Worm (Caenorhabditis elegans) whole organism, L4 larva: ENCODE data around the gene Y41D4B.17.

Source experiments
- F10B5.3 ChIP-seq: sonication (generic microtip); optimal IDR thresholded peaks from 2 replicates; lab custom pipeline; 2016; ENCODE audit warnings: mild to moderate bottlenecking, missing genetic modification characterization, missing compliant biosample characterization
- F26F4.8 ChIP-seq: fragments of 200-800 bp; sonication (Bioruptor generic); conservative IDR thresholded peaks from 2 replicates; pipeline ENCODE4 v1.3.6; 2022; ENCODE audit warnings: missing genetic modification characterization, missing compliant biosample characterization
- F37D6.2 ChIP-seq: sonication (generic microtip); optimal IDR thresholded peaks from 2 replicates; lab custom pipeline; 2016; ENCODE audit warnings: mild to moderate bottlenecking, missing genetic modification characterization, missing compliant biosample characterization
- F44E2.7 ChIP-seq: fragments of 200-800 bp; sonication (Bioruptor generic); IDR thresholded peaks from 2 replicates; pipeline ENCODE4 v2.1.2; 2022; ENCODE audit warnings: missing genetic modification characterization, missing compliant biosample characterization
- R02D3.7 ChIP-seq: fragments of 150-350 bp; sonication (generic microtip); optimal IDR thresholded peaks from 3 replicates; lab custom pipeline; 2014; ENCODE audit warnings: missing biosample characterization, missing genetic modification characterization
- Y105C5A.15 ChIP-seq: fragments of 200-800 bp; sonication (Bioruptor generic); IDR thresholded peaks from 2 replicates; pipeline ENCODE4 v1.3.6; 2022; ENCODE audit warnings: missing genetic modification characterization, missing compliant biosample characterization
- ZK546.5 ChIP-seq, 2 experiments: sonication (generic microtip); optimal IDR thresholded peaks; 2 replicates each; lab custom pipeline; 2017; ENCODE audit warnings: missing biosample characterization in 2 of 2, missing genetic modification characterization in 2 of 2
- aly-2 ChIP-seq: sonication (generic microtip); optimal IDR thresholded peaks from 2 replicates; lab custom pipeline; 2018; ENCODE audit warnings: missing biosample characterization, missing genetic modification characterization
- ama-1 ChIP-seq: fragments of 150-350 bp; optimal IDR thresholded peaks from 2 replicates; lab custom pipeline; 2014; ENCODE audit warnings: inconsistent platforms, mixed read lengths
- arid-1 ChIP-seq: fragments of 200-800 bp; sonication (Bioruptor generic); conservative IDR thresholded peaks from 2 replicates; pipeline ENCODE4 v1.3.6; 2022; ENCODE audit warnings: missing genetic modification reagents, missing genetic modification characterization, missing compliant biosample characterization
- attf-4 ChIP-seq: sonication (generic microtip); optimal IDR thresholded peaks from 3 replicates; lab custom pipeline; 2017; ENCODE audit warnings: missing biosample characterization, missing genetic modification characterization
- ceh-28 ChIP-seq: fragments of 150-350 bp; optimal IDR thresholded peaks from 2 replicates; lab custom pipeline; 2014; ENCODE audit warnings: missing biosample characterization, missing genetic modification reagents, missing genetic modification characterization
- ceh-32 ChIP-seq: sonication (generic microtip); optimal IDR thresholded peaks from 2 replicates; lab custom pipeline; 2016; ENCODE audit warnings: mild to moderate bottlenecking, missing genetic modification characterization, missing compliant biosample characterization; ENCODE audit not compliant: poor library complexity
- ceh-44 ChIP-seq: fragments of 200-800 bp; sonication (Bioruptor generic); IDR thresholded peaks from 2 replicates; pipeline ENCODE4 v1.3.6; 2022; ENCODE audit warnings: missing genetic modification reagents, missing genetic modification characterization, missing compliant biosample characterization
- ceh-62 ChIP-seq: sonication (generic microtip); optimal IDR thresholded peaks from 2 replicates; lab custom pipeline; 2017; ENCODE audit warnings: missing biosample characterization, missing genetic modification characterization
- ctbp-1 ChIP-seq: fragments of 200-800 bp; sonication (Bioruptor generic); IDR thresholded peaks from 2 replicates; pipeline ENCODE4 v1.3.6; 2022; ENCODE audit warnings: missing genetic modification reagents, missing genetic modification characterization, missing compliant biosample characterization
- daf-16 ChIP-seq, 3 experiments: sonication (generic microtip); optimal IDR thresholded peaks; 2 replicates each; lab custom pipeline; 2016 to 2017; ENCODE audit warnings: missing genetic modification characterization in 3 of 3, missing genetic modification reagents in 3 of 3, mild to moderate bottlenecking in 2 of 3, missing compliant biosample characterization in 2 of 3, missing biosample characterization in 1 of 3, moderate library complexity in 1 of 3
- daf-19 ChIP-seq: fragments of 200-800 bp; sonication (Bioruptor generic); conservative IDR thresholded peaks from 2 replicates; pipeline ENCODE4 v1.3.6; 2022; ENCODE audit warnings: missing genetic modification characterization, missing compliant biosample characterization
- dve-1 ChIP-seq: sonication (generic microtip); optimal IDR thresholded peaks from 2 replicates; lab custom pipeline; 2017; ENCODE audit warnings: antibody characterized with exemption, mild to moderate bottlenecking, missing genetic modification characterization, missing compliant biosample characterization; ENCODE audit not compliant: insufficient read depth
- egl-43 ChIP-seq: fragments of 200-800 bp; sonication (Bioruptor generic); IDR thresholded peaks from 2 replicates; pipeline ENCODE4 v1.3.6; 2022; ENCODE audit warnings: missing genetic modification reagents, missing genetic modification characterization, missing compliant biosample characterization
- fos-1 ChIP-seq: fragments of 150-350 bp; optimal IDR thresholded peaks from 2 replicates; lab custom pipeline; 2014; ENCODE audit warnings: missing biosample characterization, missing genetic modification characterization
- hmg-1.1 ChIP-seq: fragments of 200-800 bp; sonication (Bioruptor generic); IDR thresholded peaks from 2 replicates; pipeline ENCODE4 v1.3.6; 2022; ENCODE audit warnings: missing genetic modification reagents, missing genetic modification characterization, missing compliant biosample characterization
- lim-7 ChIP-seq: fragments of 200-800 bp; sonication (Bioruptor generic); IDR thresholded peaks from 2 replicates; pipeline ENCODE4 v1.3.6; 2022; ENCODE audit warnings: missing genetic modification characterization, missing compliant biosample characterization
- lin-1 ChIP-seq: fragments of 200-800 bp; sonication (Bioruptor generic); IDR thresholded peaks from 2 replicates; pipeline ENCODE4 v1.3.6; 2022; ENCODE audit warnings: missing genetic modification reagents, missing genetic modification characterization, missing compliant biosample characterization
- lin-29 ChIP-seq: fragments of 200-800 bp; sonication (Bioruptor generic); IDR thresholded peaks from 2 replicates; pipeline ENCODE4 v1.3.6; 2022; ENCODE audit warnings: missing genetic modification reagents, missing genetic modification characterization, missing compliant biosample characterization
- lsy-2 ChIP-seq, 2 experiments: fragments of 150-350 bp in 1 of 2; sonication (generic microtip) in 1 of 2; optimal IDR thresholded peaks; 2 replicates each; lab custom pipeline; 2014 to 2017; ENCODE audit warnings: missing biosample characterization in 2 of 2, missing genetic modification characterization in 2 of 2
- mdl-1 ChIP-seq, 2 experiments: fragments of 150-350 bp in 1 of 2; sonication (generic microtip) in 1 of 2; optimal IDR thresholded peaks; 2 replicates each; lab custom pipeline; 2014 to 2017; ENCODE audit warnings: missing biosample characterization in 2 of 2, missing genetic modification characterization in 2 of 2
- mep-1 ChIP-seq: fragments of 150-350 bp; sonication (generic microtip); optimal IDR thresholded peaks from 3 replicates; lab custom pipeline; 2014; ENCODE audit warnings: missing biosample characterization, missing genetic modification characterization
- mes-2 ChIP-seq: sonication (generic microtip); optimal IDR thresholded peaks from 2 replicates; lab custom pipeline; 2016; ENCODE audit warnings: missing genotype, mild to moderate bottlenecking, missing genetic modification characterization, missing compliant biosample characterization; ENCODE audit not compliant: poor library complexity, severe bottlenecking
- mxl-2 ChIP-seq: fragments of 200-800 bp; sonication (Bioruptor generic); conservative IDR thresholded peaks from 2 replicates; pipeline ENCODE4 v1.3.6; 2022; ENCODE audit warnings: missing genetic modification reagents, missing genetic modification characterization, missing compliant biosample characterization
- nhr-10 ChIP-seq: fragments of 150-350 bp; optimal IDR thresholded peaks from 2 replicates; lab custom pipeline; 2014; ENCODE audit warnings: missing biosample characterization, missing genetic modification characterization
- nhr-111 ChIP-seq: fragments of 200-800 bp; sonication (Bioruptor generic); optimal IDR thresholded peaks from 2 replicates; lab custom pipeline; 2018; ENCODE audit warnings: mild to moderate bottlenecking, missing genetic modification characterization, missing compliant biosample characterization
- nhr-28 ChIP-seq: fragments of 150-350 bp; optimal IDR thresholded peaks from 2 replicates; lab custom pipeline; 2014; ENCODE audit warnings: missing biosample characterization, missing genetic modification characterization
- nhr-41 ChIP-seq: fragments of 200-800 bp; sonication (Bioruptor generic); IDR thresholded peaks from 2 replicates; pipeline ENCODE4 v1.3.6; 2022; ENCODE audit warnings: missing genetic modification reagents, missing genetic modification characterization, missing compliant biosample characterization
- nhr-48 ChIP-seq: sonication (generic microtip); optimal IDR thresholded peaks from 2 replicates; lab custom pipeline; 2016; ENCODE audit warnings: mild to moderate bottlenecking, missing genetic modification characterization, missing compliant biosample characterization
- nhr-76 ChIP-seq: fragments of 150-350 bp; optimal IDR thresholded peaks from 2 replicates; lab custom pipeline; 2014; ENCODE audit warnings: missing biosample characterization, missing genetic modification characterization
- php-3 ChIP-seq: fragments of 200-800 bp; sonication (Bioruptor generic); IDR thresholded peaks from 2 replicates; pipeline ENCODE4 v1.3.6; 2022; ENCODE audit warnings: missing genetic modification reagents, missing genetic modification characterization, missing compliant biosample characterization
- pqm-1 ChIP-seq: sonication (generic microtip); optimal IDR thresholded peaks from 2 replicates; lab custom pipeline; 2017; ENCODE audit warnings: missing biosample characterization, missing genetic modification characterization
- set-16 ChIP-seq: fragments of 200-800 bp; sonication (Bioruptor generic); IDR thresholded peaks from 2 replicates; pipeline ENCODE4 v1.3.6; 2022; ENCODE audit warnings: missing genetic modification reagents, missing genetic modification characterization, missing compliant biosample characterization
- snpc-1.2 ChIP-seq: fragments of 200-800 bp; sonication (Bioruptor generic); IDR thresholded peaks from 2 replicates; pipeline ENCODE4 v1.3.6; 2022; ENCODE audit warnings: missing genetic modification reagents, missing genetic modification characterization, missing compliant biosample characterization
- snpc-4 ChIP-seq: fragments of 150-350 bp; optimal IDR thresholded peaks from 2 replicates; lab custom pipeline; 2014; ENCODE audit warnings: missing biosample characterization, missing genetic modification characterization
- tra-1 ChIP-seq: fragments of 200-800 bp; sonication (Bioruptor generic); IDR thresholded peaks from 2 replicates; pipeline ENCODE4 v1.3.6; 2022; ENCODE audit warnings: missing genetic modification reagents, missing genetic modification characterization, missing compliant biosample characterization
- unc-130 ChIP-seq: sonication (generic microtip); optimal IDR thresholded peaks from 2 replicates; lab custom pipeline; 2016; ENCODE audit warnings: missing genetic modification reagents, missing genetic modification characterization, missing compliant biosample characterization
- unc-39 ChIP-seq: sonication (generic microtip); optimal IDR thresholded peaks from 2 replicates; lab custom pipeline; 2017; ENCODE audit warnings: missing biosample characterization, missing genetic modification characterization

Y41D4B.17 gene

DNA sequence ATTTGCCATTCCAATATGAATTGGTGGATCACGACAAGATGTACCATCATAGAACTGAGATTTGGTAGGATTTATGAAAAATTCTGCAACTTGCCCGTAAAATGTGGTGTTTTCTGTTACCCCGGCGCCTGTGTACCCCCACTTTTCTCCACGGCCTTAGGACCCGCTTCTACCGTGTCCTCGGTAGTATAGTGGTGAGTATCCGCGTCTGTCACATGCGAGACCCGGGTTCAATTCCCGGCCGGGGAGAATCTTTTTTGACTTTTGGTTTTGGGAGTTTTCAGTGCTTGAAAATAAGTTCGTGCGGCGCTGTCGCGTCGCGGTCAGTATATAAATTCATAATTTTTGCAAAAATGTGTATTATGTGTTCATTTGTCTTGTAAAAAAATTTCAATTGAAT, 45.5 kb upstream of the Y41D4B.17 start (continued):
- no peak for TF ChIP-seq set-16 (GFP tag; lab: Robert Waterston, UW)
- no peak for TF ChIP-seq dve-1
- no peak for TF ChIP-seq ceh-44 (GFP tag; lab: Robert Waterston, UW)
- peak; percentile 52; the same call in 1 of the 2 replicates for TF ChIP-seq arid-1
- TF ChIP-seq hmg-1.1 (GFP tag; lab: Robert Waterston, UW): peak; percentile 37; the same call in 1 of the 2 replicates
- no peak for TF ChIP-seq unc-39 (tag; lab: Kevin White, UChicago)
- TF ChIP-seq lin-29: no peak
- TF ChIP-seq ctbp-1 (GFP tag; lab: Robert Waterston, UW): 0 out of 2 replicates have a peak, but pooled peaks have one; percentile 9
- TF ChIP-seq F44E2.7 (GFP tag; lab: Robert Waterston, UW): 0 out of 2 replicates have a peak, but pooled peaks have one; percentile 44
- no peak for TF ChIP-seq ceh-32
- TF ChIP-seq daf-16 (GFP tag; optimal IDR thresholded peaks at IDR 0.05; lab: Kevin White, UChicago): peak in 1 of 2 experiments; percentile 28
- TF ChIP-seq daf-16 (tag; optimal IDR thresholded peaks at IDR 0.05; lab: Kevin White, UChicago): peak; percentile 16
- TF ChIP-seq egl-43 (GFP tag; lab: Robert Waterston, UW): peak; percentile 72; the same call in 1 of the 2 replicates
- TF ChIP-seq unc-130 (GFP tag; lab: Kevin White, UChicago): no peak
- TF ChIP-seq pqm-1 (tag; lab: Kevin White, UChicago): no peak
- no peak for TF ChIP-seq nhr-48 (tag; lab: Kevin White, UChicago)
- no peak for TF ChIP-seq R02D3.7 (tag; lab: Kevin White, UChicago)
- TF ChIP-seq F37D6.2: no peak
- TF ChIP-seq nhr-76 (tag; lab: Kevin White, UChicago): no peak
- TF ChIP-seq lim-7 (GFP tag; lab: Robert Waterston, UW): peak; percentile 55; the same call in 1 of the 2 replicates
- TF ChIP-seq lin-1 (GFP tag; lab: Robert Waterston, UW): no peak
- no peak for TF ChIP-seq mdl-1 (tag; optimal IDR thresholded peaks at IDR 0.05; lab: Kevin White, UChicago)
- TF ChIP-seq nhr-41: no peak
- TF ChIP-seq daf-19 (GFP tag; lab: Robert Waterston, UW): no peak
- no peak for TF ChIP-seq Y105C5A.15 (GFP tag; lab: Robert Waterston, UW)
- no peak for TF ChIP-seq snpc-4 (tag; lab: Kevin White, UChicago)
- 0 out of 2 replicates have a peak, but pooled peaks have one; percentile 47 for TF ChIP-seq F26F4.8 (GFP tag; lab: Robert Waterston, UW)
- no peak for TF ChIP-seq nhr-111
- TF ChIP-seq tra-1 (GFP tag; lab: Robert Waterston, UW): no peak
- TF ChIP-seq F10B5.3 (tag; lab: Kevin White, UChicago): no peak
- TF ChIP-seq mes-2 (tag; lab: Kevin White, UChicago): peak; percentile 24
- TF ChIP-seq attf-4 (tag; lab: Kevin White, UChicago): no peak
- TF ChIP-seq nhr-28 (tag; lab: Kevin White, UChicago): no peak
- no peak for TF ChIP-seq nhr-10 (tag; lab: Kevin White, UChicago)
- TF ChIP-seq ama-1 (lab: Kevin White, UChicago): no peak
- no peak for TF ChIP-seq ZK546.5 (tag; optimal IDR thresholded peaks at IDR 0.05; lab: Kevin White, UChicago)
- TF ChIP-seq php-3 (GFP tag; lab: Robert Waterston, UW): no peak
- no peak for TF ChIP-seq ceh-28
- TF ChIP-seq lsy-2 (tag; optimal IDR thresholded peaks at IDR 0.05; lab: Kevin White, UChicago): no peak
- no peak for TF ChIP-seq ceh-62 (tag; lab: Kevin White, UChicago)
- TF ChIP-seq mxl-2 (GFP tag; lab: Robert Waterston, UW): no peak; the same call in 1 of the 2 replicates
- no peak for TF ChIP-seq aly-2 (tag; lab: Kevin White, UChicago)
- no peak for TF ChIP-seq fos-1 (tag; lab: Kevin White, UChicago)
- no peak for TF ChIP-seq mep-1
- no peak for TF ChIP-seq snpc-1.2 (GFP tag; lab: Robert Waterston, UW)
